Fruit fly (Drosophila melanogaster) whole organism, embryonic: ENCODE results near the gene Chro.

ENCODE experiments used
- BEAF-32 ChIP-seq: fragments of 200-800 bp; sonication (Bioruptor generic); optimal IDR thresholded peaks from 3 replicates; lab custom pipeline; 2017; ENCODE audit warnings: missing biosample characterization, missing genetic modification characterization, mild to moderate bottlenecking, moderate library complexity, missing genetic modification reagents
- CG10209 ChIP-seq: fragments of 200-800 bp; sonication (Bioruptor generic); optimal IDR thresholded peaks from 3 replicates; lab custom pipeline; 2017; ENCODE audit warnings: missing biosample characterization, mild to moderate bottlenecking, missing genetic modification characterization, missing genetic modification reagents
- CG11398 ChIP-seq: fragments of 200-800 bp; sonication (Bioruptor generic); optimal IDR thresholded peaks from 2 replicates; lab custom pipeline; 2016; ENCODE audit warnings: missing biosample characterization, missing genetic modification characterization
- CG12391 ChIP-seq: fragments of 200-800 bp; sonication (Bioruptor generic); optimal IDR thresholded peaks from 3 replicates; lab custom pipeline; 2018; ENCODE audit warnings: missing biosample characterization, mild to moderate bottlenecking, missing genetic modification characterization, moderate library complexity
- CG12942 ChIP-seq: fragments of 200-800 bp; sonication (Bioruptor generic); optimal IDR thresholded peaks from 3 replicates; lab custom pipeline; 2016; ENCODE audit warnings: missing biosample characterization, missing genetic modification characterization
- CG14667 ChIP-seq: fragments of 200-800 bp; sonication (Bioruptor generic); IDR thresholded peaks from 2 replicates; pipeline ENCODE4 v1.3.6; 2022; ENCODE audit warnings: missing biosample characterization, missing genetic modification characterization
- CG15073 ChIP-seq: fragments of 200-800 bp; sonication (Bioruptor generic); optimal IDR thresholded peaks from 2 replicates; lab custom pipeline; 2016; ENCODE audit warnings: missing biosample characterization, missing genetic modification characterization
- CG17829 ChIP-seq: fragments of 200-800 bp; optimal IDR thresholded peaks from 2 replicates; lab custom pipeline; 2019; ENCODE audit warnings: missing biosample characterization, mild to moderate bottlenecking, missing genetic modification characterization, moderate library complexity
- CG18764 ChIP-seq: fragments of 200-800 bp; sonication (Bioruptor generic); optimal IDR thresholded peaks from 3 replicates; lab custom pipeline; 2016; ENCODE audit warnings: missing biosample characterization, missing genetic modification characterization
- CG2202 ChIP-seq: fragments of 200-800 bp; sonication (Bioruptor generic); optimal IDR thresholded peaks from 2 replicates; lab custom pipeline; 2018; ENCODE audit warnings: missing biosample characterization, mild to moderate bottlenecking, missing genetic modification characterization
- CG30403 ChIP-seq: fragments of 200-800 bp; sonication (Bioruptor generic); optimal IDR thresholded peaks from 3 replicates; lab custom pipeline; 2016; ENCODE audit warnings: missing biosample characterization, missing genetic modification characterization
- CG32532 ChIP-seq: fragments of 200-800 bp; sonication (Bioruptor generic); IDR thresholded peaks from 2 replicates; pipeline ENCODE4 v1.3.6; 2022; ENCODE audit warnings: missing biosample characterization, missing genetic modification characterization
- CG33213 ChIP-seq: fragments of 200-800 bp; sonication (Bioruptor generic); optimal IDR thresholded peaks from 3 replicates; lab custom pipeline; 2016; ENCODE audit warnings: missing biosample characterization, missing genetic modification characterization
- CG34376 ChIP-seq: fragments of 200-800 bp; sonication (Bioruptor generic); optimal IDR thresholded peaks from 2 replicates; lab custom pipeline; 2018; ENCODE audit warnings: missing biosample characterization, mild to moderate bottlenecking, missing genetic modification characterization
- CG3847 ChIP-seq: fragments of 200-800 bp; sonication (Bioruptor generic); IDR thresholded peaks from 2 replicates; pipeline ENCODE4 v1.3.6; 2022; ENCODE audit warnings: missing biosample characterization, missing genetic modification characterization
- CG4282 ChIP-seq: fragments of 200-800 bp; sonication (Bioruptor generic); optimal IDR thresholded peaks from 2 replicates; lab custom pipeline; 2016; ENCODE audit warnings: missing biosample characterization, missing genetic modification characterization
- CG6813 ChIP-seq: fragments of 200-800 bp; sonication (Bioruptor generic); optimal IDR thresholded peaks from 2 replicates; lab custom pipeline; 2017; ENCODE audit warnings: missing biosample characterization, missing genetic modification characterization, mild to moderate bottlenecking, moderate library complexity, missing genetic modification reagents
- CG7372 ChIP-seq: fragments of 200-800 bp; sonication (Bioruptor generic); IDR thresholded peaks from 2 replicates; pipeline ENCODE4 v1.3.6; 2022; ENCODE audit warnings: missing biosample characterization, missing genetic modification characterization
- CG7745 ChIP-seq: fragments of 200-800 bp; sonication (Bioruptor generic); optimal IDR thresholded peaks from 2 replicates; lab custom pipeline; 2018; ENCODE audit warnings: missing biosample characterization, mild to moderate bottlenecking, missing genetic modification characterization, moderate library complexity
- CG8089 ChIP-seq: fragments of 200-800 bp; sonication (Bioruptor generic); optimal IDR thresholded peaks from 3 replicates; lab custom pipeline; 2016; ENCODE audit warnings: missing biosample characterization, missing genetic modification characterization
- CTCF ChIP-seq: fragments of 200-800 bp; sonication (Bioruptor generic); optimal IDR thresholded peaks from 2 replicates; lab custom pipeline; 2017; ENCODE audit warnings: missing biosample characterization, mild to moderate bottlenecking, missing genetic modification characterization, moderate library complexity
- Dek ChIP-seq: fragments of 200-800 bp; sonication (Bioruptor generic); optimal IDR thresholded peaks from 3 replicates; lab custom pipeline; 2019; ENCODE audit warnings: missing biosample characterization, mild to moderate bottlenecking, missing genetic modification characterization, moderate library complexity
- Eip74EF ChIP-seq, 2 experiments: fragments of 200-800 bp in 1 of 2; fragments of >200 bp in 1 of 2; sonication (Bioruptor generic) in 1 of 2; optimal IDR thresholded peaks; 2 replicates each; lab custom pipeline; 2017 to 2019; ENCODE audit warnings: missing biosample characterization in 2 of 2, missing genetic modification characterization in 2 of 2, mild to moderate bottlenecking in 1 of 2, moderate library complexity in 1 of 2
- Fer3 ChIP-seq: fragments of 200-800 bp; sonication (Bioruptor generic); optimal IDR thresholded peaks from 2 replicates; lab custom pipeline; 2018; ENCODE audit warnings: missing biosample characterization, mild to moderate bottlenecking, missing genetic modification characterization, moderate library complexity
- HLH4C ChIP-seq: fragments of 200-800 bp; sonication (Bioruptor generic); IDR thresholded peaks from 3 replicates; pipeline ENCODE4 v1.3.6; 2022; ENCODE audit warnings: missing biosample characterization, missing genetic modification characterization; ENCODE audit not compliant: partially characterized antibody
- HLHmδ ChIP-seq: fragments of 200-800 bp; sonication (Bioruptor generic); optimal IDR thresholded peaks from 2 replicates; lab custom pipeline; 2018; ENCODE audit warnings: missing biosample characterization, mild to moderate bottlenecking, missing genetic modification characterization, moderate library complexity
- Jarid2 ChIP-seq: fragments of 200-800 bp; sonication (Bioruptor generic); optimal IDR thresholded peaks from 3 replicates; lab custom pipeline; 2017; ENCODE audit warnings: mild to moderate bottlenecking, missing biosample characterization, missing genetic modification reagents, missing genetic modification characterization
- Myb ChIP-seq: fragments of 200-800 bp; sonication (Bioruptor generic); optimal IDR thresholded peaks from 2 replicates; lab custom pipeline; 2016; ENCODE audit warnings: missing biosample characterization, missing genetic modification characterization
- abd-A ChIP-seq: fragments of 200-800 bp; sonication (Bioruptor generic); optimal IDR thresholded peaks from 3 replicates; lab custom pipeline; 2019; ENCODE audit warnings: missing biosample characterization, mild to moderate bottlenecking, missing genetic modification characterization, moderate library complexity
- amos ChIP-seq: fragments of 200-800 bp; sonication (Bioruptor generic); IDR thresholded peaks from 2 replicates; pipeline ENCODE4 v1.3.6; 2022; ENCODE audit warnings: missing biosample characterization, missing genetic modification characterization; ENCODE audit not compliant: partially characterized antibody
- ap ChIP-seq: fragments of 200-800 bp; sonication (Bioruptor generic); IDR thresholded peaks from 2 replicates; pipeline ENCODE4 v1.3.6; 2022; ENCODE audit warnings: missing biosample characterization, missing genetic modification characterization
- bab2 ChIP-seq: fragments of 200-800 bp; sonication (Bioruptor generic); optimal IDR thresholded peaks from 2 replicates; lab custom pipeline; 2016; ENCODE audit warnings: missing biosample characterization, missing genetic modification characterization
- croc ChIP-seq: fragments of 200-800 bp; sonication (Bioruptor generic); conservative IDR thresholded peaks from 3 replicates; pipeline ENCODE4 v1.3.6; 2022; ENCODE audit warnings: missing biosample characterization, missing genetic modification characterization
- dan ChIP-seq: fragments of 200-800 bp; sonication (Bioruptor generic); IDR thresholded peaks from 2 replicates; pipeline ENCODE4 v1.3.6; 2022; ENCODE audit warnings: missing biosample characterization, missing genetic modification characterization
- emc ChIP-seq: fragments of 200-800 bp; sonication (Bioruptor generic); optimal IDR thresholded peaks from 2 replicates; lab custom pipeline; 2016; ENCODE audit warnings: missing biosample characterization, missing genetic modification characterization
- gem ChIP-seq: fragments of 200-800 bp; sonication (Bioruptor generic); optimal IDR thresholded peaks from 2 replicates; lab custom pipeline; 2019; ENCODE audit warnings: missing biosample characterization, mild to moderate bottlenecking, missing genetic modification characterization, moderate library complexity
- grn ChIP-seq: fragments of 200-800 bp; sonication (Bioruptor generic); optimal IDR thresholded peaks from 3 replicates; lab custom pipeline; 2017; ENCODE audit warnings: missing biosample characterization, missing genetic modification characterization
- hbn ChIP-seq: fragments of 200-800 bp; sonication (Bioruptor generic); IDR thresholded peaks from 2 replicates; pipeline ENCODE4 v1.3.6; 2022; ENCODE audit warnings: missing biosample characterization, missing genetic modification characterization; ENCODE audit not compliant: partially characterized antibody
- hth ChIP-seq: fragments of >200 bp; optimal IDR thresholded peaks from 2 replicates; lab custom pipeline; 2017; ENCODE audit warnings: inconsistent platforms
- inv ChIP-seq: fragments of 200-800 bp; sonication (Bioruptor generic); IDR thresholded peaks from 2 replicates; pipeline ENCODE4 v1.3.6; 2022; ENCODE audit warnings: missing biosample characterization, missing genetic modification characterization; ENCODE audit not compliant: partially characterized antibody
- kah ChIP-seq: fragments of 200-800 bp; sonication (Bioruptor generic); optimal IDR thresholded peaks from 2 replicates; lab custom pipeline; 2018; ENCODE audit warnings: missing biosample characterization, mild to moderate bottlenecking, missing genetic modification characterization
- pan ChIP-seq, 4 experiments: fragments of >200 bp in 3 of 4; fragments of 200-800 bp in 1 of 4; sonication (Bioruptor generic) in 1 of 4; optimal IDR thresholded peaks in 3 of 4; IDR thresholded peaks in 1 of 4; 2 replicates each; pipeline versions ENCODE4 v1.3.6 to Lab custom; 2017 to 2022; ENCODE audit warnings: missing biosample characterization in 2 of 4, missing genetic modification characterization in 2 of 4, mixed read lengths in 1 of 4
- peb ChIP-seq: fragments of 200-800 bp; sonication (Bioruptor generic); IDR thresholded peaks from 2 replicates; pipeline ENCODE4 v1.3.6; 2022; ENCODE audit warnings: missing biosample characterization, missing genetic modification characterization
- pfk ChIP-seq: fragments of 200-800 bp; sonication (Bioruptor generic); optimal IDR thresholded peaks from 2 replicates; lab custom pipeline; 2018; ENCODE audit warnings: missing biosample characterization, mild to moderate bottlenecking, missing genetic modification characterization, moderate library complexity
- pho ChIP-seq: fragments of 200-800 bp; sonication (Bioruptor generic); optimal IDR thresholded peaks from 2 replicates; lab custom pipeline; 2016; ENCODE audit warnings: missing biosample characterization, missing genetic modification characterization
- run ChIP-seq: fragments of 200-800 bp; sonication (Bioruptor generic); optimal IDR thresholded peaks from 3 replicates; lab custom pipeline; 2018; ENCODE audit warnings: missing biosample characterization, mild to moderate bottlenecking, missing genetic modification characterization
- sima ChIP-seq: fragments of 200-800 bp; sonication (Bioruptor generic); optimal IDR thresholded peaks from 2 replicates; lab custom pipeline; 2016; ENCODE audit warnings: missing biosample characterization, missing genetic modification characterization
- sug ChIP-seq: fragments of 200-800 bp; optimal IDR thresholded peaks from 2 replicates; lab custom pipeline; 2019; ENCODE audit warnings: missing biosample characterization, mild to moderate bottlenecking, missing genetic modification characterization, moderate library complexity
- twi ChIP-seq: fragments of 200-800 bp; optimal IDR thresholded peaks from 2 replicates; lab custom pipeline; 2019; ENCODE audit warnings: missing biosample characterization, mild to moderate bottlenecking, missing genetic modification characterization, moderate library complexity
- unc-4 ChIP-seq: fragments of 200-800 bp; sonication (Bioruptor generic); IDR thresholded peaks from 2 replicates; pipeline ENCODE4 v1.3.6; 2022; ENCODE audit warnings: missing biosample characterization, missing genetic modification characterization; ENCODE audit not compliant: partially characterized antibody
- yki ChIP-seq: fragments of >200 bp; optimal IDR thresholded peaks from 3 replicates; lab custom pipeline; 2018

The Chro gene

dm6 chr3L:22868070-22868469, 10.7 kb downstream of the Chro start, which contains the start of gene EMC4:
TSS of gene EMC4 (minus strand) at chr3L:22868243.
- TF ChIP-seq peb (GFP tag; lab: Robert Waterston, UW) (0 out of 2 replicates have a peak, but pooled peaks have one; percentile 41), CG8089 (GFP tag; lab: Kevin White, UChicago) (no peak), Eip74EF (GFP tag; optimal IDR thresholded peaks at IDR 0.05; lab: Kevin White, UChicago) (no peak), CG12391 (tag; lab: Kevin White, UChicago) (peak; percentile 54), HLHmδ (GFP tag; lab: Kevin White, UChicago) (no peak), CG12942 (GFP tag; lab: Kevin White, UChicago) (peak; percentile 23), CG14667 (no peak), run (tag; lab: Kevin White, UChicago) (no peak), Dek (tag; lab: Kevin White, UChicago) (peak; percentile 14), CG30403 (GFP tag; lab: Kevin White, UChicago) (peak; percentile 48), CG33213 (GFP tag; lab: Kevin White, UChicago) (peak; percentile 63), croc (no peak), HLH4C (GFP tag; lab: Robert Waterston, UW) (peak; percentile 72), abd-A (tag; lab: Kevin White, UChicago) (no peak), kah (no peak), CG17829 (tag; lab: Kevin White, UChicago) (peak; percentile 64), CG3847 (peak; percentile 76), dan (no peak), BEAF-32 (GFP tag; lab: Kevin White, UChicago) (peak; percentile 74), Myb (GFP tag; lab: Kevin White, UChicago) (peak; percentile 51), hth (lab: Kevin White, UChicago) (no peak), CG11398 (GFP tag; lab: Kevin White, UChicago) (peak; percentile 23), CG4282 (GFP tag; lab: Kevin White, UChicago) (no peak), Fer3 (peak; percentile 51), pan (optimal IDR thresholded peaks at IDR 0.05; lab: Kevin White, UChicago) (no peak), pan (GFP tag; optimal IDR thresholded peaks at IDR 0.05 in 1 of 2, IDR thresholded peaks at IDR 0.05 in 1 of 2) (no peak), CG7372 (GFP tag; lab: Robert Waterston, UW) (no peak), CG32532 (GFP tag; lab: Robert Waterston, UW) (peak; percentile 23; the same call in 1 of the 2 replicates), inv (GFP tag; lab: Robert Waterston, UW) (peak; percentile 41; the same call in 1 of the 2 replicates), bab2 (GFP tag; lab: Kevin White, UChicago) (peak; percentile 36), sug (tag; lab: Kevin White, UChicago) (peak; percentile 59), CG7745 (tag; lab: Kevin White, UChicago) (no peak), unc-4 (GFP tag; lab: Robert Waterston, UW) (peak; percentile 72), CG10209 (GFP tag; lab: Kevin White, UChicago) (peak; percentile 9), amos (GFP tag; lab: Robert Waterston, UW) (peak; percentile 76), CTCF (GFP tag; lab: Kevin White, UChicago) (peak; percentile 14), ap (GFP tag; lab: Robert Waterston, UW) (no peak), pfk (GFP tag; lab: Kevin White, UChicago) (no peak), CG34376 (peak; percentile 53), gem (tag; lab: Kevin White, UChicago) (no peak), sima (GFP tag; lab: Kevin White, UChicago) (no peak), CG15073 (GFP tag; lab: Kevin White, UChicago) (no peak), emc (GFP tag; lab: Kevin White, UChicago) (peak; percentile 23), Jarid2 (GFP tag; lab: Kevin White, UChicago) (no peak), pho (peak; percentile 54), grn (no peak), twi (tag; lab: Kevin White, UChicago) (no peak), CG6813 (GFP tag; lab: Kevin White, UChicago) (no peak), hbn (GFP tag; lab: Robert Waterston, UW) (peak; percentile 42; the same call in 1 of the 2 replicates), CG18764 (GFP tag; lab: Kevin White, UChicago) (peak; percentile 30), yki (no peak), CG2202 (tag; lab: Kevin White, UChicago) (no peak)
